Worm (Caenorhabditis elegans) whole organism, young adult: Measurements from ENCODE around the gene tmed-13.
A peak's percentile ranks its signal among the peaks of the same experiment; 100 is the strongest.

ENCODE experiments used
- Y56A3A.18 ChIP-seq: fragments of 200-800 bp; sonication (Bioruptor generic); IDR thresholded peaks from 2 replicates; pipeline ENCODE4 v1.3.6; 2022; ENCODE audit warnings: missing genetic modification reagents, missing genetic modification characterization, missing compliant biosample characterization
- dpl-1 ChIP-seq: fragments of 150-350 bp; optimal IDR thresholded peaks from 2 replicates; lab custom pipeline; 2014; ENCODE audit warnings: missing biosample characterization, missing genetic modification reagents, missing genetic modification characterization
- hmg-20 ChIP-seq: fragments of 200-800 bp; sonication (Bioruptor generic); IDR thresholded peaks from 2 replicates; pipeline ENCODE4 v1.3.6; 2022; ENCODE audit warnings: missing genetic modification reagents, missing genetic modification characterization, missing compliant biosample characterization
- nfyb-1 ChIP-seq: fragments of 200-800 bp; sonication (Bioruptor generic); IDR thresholded peaks from 2 replicates; pipeline ENCODE4 v1.3.6; 2022; ENCODE audit warnings: missing genetic modification reagents, missing genetic modification characterization, missing compliant biosample characterization
- rcor-1 ChIP-seq: fragments of 200-800 bp; sonication (Bioruptor generic); IDR thresholded peaks from 2 replicates; pipeline ENCODE4 v1.3.6; 2022; ENCODE audit warnings: missing genetic modification reagents, missing genetic modification characterization, missing compliant biosample characterization
- snpc-4 ChIP-seq, 5 experiments: fragments of 150-350 bp in 1 of 5; sonication (generic microtip) in 4 of 5; optimal IDR thresholded peaks; 2 replicates each; lab custom pipeline; 2014 to 2018; ENCODE audit warnings: missing genetic modification characterization in 5 of 5, missing biosample characterization in 3 of 5, antibody characterized with exemption in 2 of 5, mild to moderate bottlenecking in 2 of 5, missing compliant biosample characterization in 2 of 5, missing genotype in 2 of 5, moderate library complexity in 2 of 5, missing genetic modification reagents in 1 of 5
- unc-62 ChIP-seq: fragments of 150-350 bp; optimal IDR thresholded peaks from 2 replicates; lab custom pipeline; 2014; ENCODE audit warnings: missing biosample characterization, missing genetic modification reagents, missing genetic modification characterization

DNA sequence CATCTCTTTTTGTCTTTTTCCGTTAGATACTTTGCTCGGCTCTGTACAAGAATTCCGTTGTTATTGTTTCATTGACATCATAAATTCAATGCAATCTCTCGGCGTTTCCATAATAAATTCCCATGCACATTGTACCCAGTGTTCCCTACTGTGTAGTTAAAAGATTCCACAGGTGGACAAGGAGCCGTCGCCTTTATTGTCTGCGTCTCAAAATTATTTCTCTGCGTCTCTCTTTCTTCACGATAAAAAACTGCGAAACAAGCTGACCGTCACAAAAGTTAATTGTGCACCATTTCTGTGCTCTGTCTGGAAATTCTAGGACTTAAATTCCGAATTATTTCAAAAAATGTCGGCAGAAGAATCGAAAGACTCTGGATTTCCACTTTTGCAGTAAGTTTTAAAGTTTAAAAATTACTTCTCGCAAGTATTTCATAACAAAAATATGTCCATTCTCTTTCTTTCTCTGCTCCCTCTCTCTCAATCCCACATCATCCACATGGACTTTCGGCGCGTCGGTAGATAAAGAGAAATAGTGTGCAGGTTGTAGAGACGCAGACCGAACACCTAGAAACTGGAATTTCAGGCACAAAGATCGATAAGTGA is 29.1 kb downstream of the tmed-13 start:
- TF ChIP-seq hmg-20 (GFP tag; lab: Robert Waterston, UW) (no peak), dpl-1 (GFP tag; lab: Kevin White, UChicago) (no peak), snpc-4 (GFP tag; optimal IDR thresholded peaks at IDR 0.05; lab: Kevin White, UChicago) (no peak), snpc-4 (tag; optimal IDR thresholded peaks at IDR 0.05; lab: Kevin White, UChicago) (peak in 2 of 4 experiments; percentile 8 to 32), unc-62 (GFP tag; lab: Kevin White, UChicago) (no peak), nfyb-1 (GFP tag; lab: Robert Waterston, UW) (no peak), Y56A3A.18 (GFP tag; lab: Robert Waterston, UW) (no peak), rcor-1 (GFP tag; lab: Robert Waterston, UW) (no peak)
